Fruit fly (Drosophila melanogaster) whole organism, prepupa: ENCODE results near the gene Pp1-13C.

Experiments
- Blimp-1 ChIP-seq: fragments of 200-800 bp; sonication (Bioruptor generic); optimal IDR thresholded peaks from 3 replicates; lab custom pipeline; 2017; ENCODE audit warnings: missing biosample characterization, missing genetic modification characterization, mild to moderate bottlenecking, moderate library complexity, missing genetic modification reagents
- CG10631 ChIP-seq: fragments of 200-800 bp; sonication (Bioruptor generic); optimal IDR thresholded peaks from 2 replicates; lab custom pipeline; 2016; ENCODE audit warnings: missing biosample characterization, missing genetic modification characterization
- CG11294 ChIP-seq: fragments of 200-800 bp; sonication (Bioruptor generic); IDR thresholded peaks from 2 replicates; pipeline ENCODE4 v1.3.6; 2022; ENCODE audit warnings: missing biosample characterization, missing genetic modification characterization
- CG11902 ChIP-seq: fragments of 200-800 bp; sonication (Bioruptor generic); optimal IDR thresholded peaks from 3 replicates; lab custom pipeline; 2016; ENCODE audit warnings: missing biosample characterization, missing genetic modification characterization
- CG1621 ChIP-seq: fragments of 200-800 bp; sonication (Bioruptor generic); optimal IDR thresholded peaks from 3 replicates; lab custom pipeline; 2018; ENCODE audit warnings: missing biosample characterization, mild to moderate bottlenecking, missing genetic modification characterization
- CG16779 ChIP-seq: fragments of 200-800 bp; sonication (Bioruptor generic); optimal IDR thresholded peaks from 3 replicates; lab custom pipeline; 2017; ENCODE audit warnings: missing biosample characterization, mild to moderate bottlenecking, missing genetic modification characterization
- CG3032 ChIP-seq: fragments of 200-800 bp; optimal IDR thresholded peaks from 2 replicates; lab custom pipeline; 2019; ENCODE audit warnings: missing biosample characterization, mild to moderate bottlenecking, missing genetic modification characterization, moderate library complexity
- CG31627 ChIP-seq: fragments of 200-800 bp; sonication (Bioruptor generic); optimal IDR thresholded peaks from 3 replicates; lab custom pipeline; 2016; ENCODE audit warnings: missing biosample characterization, missing genetic modification characterization
- CG32006 ChIP-seq: fragments of 200-800 bp; sonication (Bioruptor generic); optimal IDR thresholded peaks from 3 replicates; lab custom pipeline; 2017; ENCODE audit warnings: missing biosample characterization, mild to moderate bottlenecking, missing genetic modification characterization
- CG34406 ChIP-seq: fragments of 200-800 bp; sonication (Bioruptor generic); optimal IDR thresholded peaks from 3 replicates; lab custom pipeline; 2016; ENCODE audit warnings: missing biosample characterization, missing genetic modification characterization
- CG3919 ChIP-seq: fragments of 200-800 bp; sonication (Bioruptor generic); optimal IDR thresholded peaks from 3 replicates; lab custom pipeline; 2016; ENCODE audit warnings: missing biosample characterization, missing genetic modification characterization
- CG4318 ChIP-seq: fragments of 200-800 bp; sonication (Bioruptor generic); optimal IDR thresholded peaks from 3 replicates; lab custom pipeline; 2017; ENCODE audit warnings: missing biosample characterization, mild to moderate bottlenecking, missing genetic modification characterization
- CG6163 ChIP-seq: fragments of 200-800 bp; sonication (Bioruptor generic); IDR thresholded peaks from 3 replicates; pipeline ENCODE4 v1.3.6; 2022; ENCODE audit warnings: missing biosample characterization, missing genetic modification characterization
- CG6276 ChIP-seq: fragments of 200-800 bp; sonication (Bioruptor generic); optimal IDR thresholded peaks from 2 replicates; lab custom pipeline; 2017; ENCODE audit warnings: missing biosample characterization, mild to moderate bottlenecking, missing genetic modification characterization
- CG6792 ChIP-seq: fragments of 200-800 bp; sonication (Bioruptor generic); optimal IDR thresholded peaks from 3 replicates; lab custom pipeline; 2016; ENCODE audit warnings: missing biosample characterization, missing genetic modification characterization
- CG6854 ChIP-seq: fragments of 200-800 bp; sonication (Bioruptor generic); optimal IDR thresholded peaks from 2 replicates; lab custom pipeline; 2017; ENCODE audit warnings: missing biosample characterization, mild to moderate bottlenecking, missing genetic modification characterization
- CG7368 ChIP-seq: fragments of 200-800 bp; sonication (Bioruptor generic); optimal IDR thresholded peaks from 3 replicates; lab custom pipeline; 2016; ENCODE audit warnings: missing biosample characterization, missing genetic modification characterization
- CG8119 ChIP-seq: fragments of 200-800 bp; sonication (Bioruptor generic); IDR thresholded peaks from 3 replicates; pipeline ENCODE4 v1.3.6; 2022; ENCODE audit warnings: missing biosample characterization, missing genetic modification characterization
- CG8632 ChIP-seq: fragments of 200-800 bp; sonication (Bioruptor generic); optimal IDR thresholded peaks from 3 replicates; lab custom pipeline; 2016; ENCODE audit warnings: missing biosample characterization, missing genetic modification characterization
- CG9139 ChIP-seq: fragments of 200-800 bp; sonication (Bioruptor generic); optimal IDR thresholded peaks from 3 replicates; lab custom pipeline; 2017; ENCODE audit warnings: missing biosample characterization, mild to moderate bottlenecking, missing genetic modification characterization
- Eip75B ChIP-seq: fragments of 200-800 bp; sonication (Bioruptor generic); optimal IDR thresholded peaks from 3 replicates; lab custom pipeline; 2016; ENCODE audit warnings: missing biosample characterization, missing genetic modification characterization
- Eip78C ChIP-seq: fragments of 200-800 bp; sonication (Bioruptor generic); peaks from one replicate; lab custom pipeline; 2016; ENCODE audit warnings: missing biosample characterization, missing genetic modification characterization
- Eip93F ChIP-seq: fragments of 200-800 bp; sonication (Bioruptor generic); optimal IDR thresholded peaks from 2 replicates; lab custom pipeline; 2016; ENCODE audit warnings: missing biosample characterization, mild to moderate bottlenecking, missing genetic modification characterization
- Ets21C ChIP-seq: fragments of 200-800 bp; sonication (Bioruptor generic); optimal IDR thresholded peaks from 3 replicates; lab custom pipeline; 2016; ENCODE audit warnings: missing biosample characterization, missing genetic modification characterization
- Gug ChIP-seq: fragments of 200-800 bp; sonication (Bioruptor generic); IDR thresholded peaks from 2 replicates; pipeline ENCODE4 v1.3.6; 2022; ENCODE audit warnings: missing biosample characterization, missing genetic modification characterization
- Hr38 ChIP-seq: sonication (Bioruptor generic); optimal IDR thresholded peaks from 2 replicates; lab custom pipeline; 2016; ENCODE audit warnings: missing biosample characterization, missing genetic modification characterization
- Lpt ChIP-seq: fragments of 200-800 bp; sonication (Bioruptor generic); optimal IDR thresholded peaks from 3 replicates; lab custom pipeline; 2016; ENCODE audit warnings: missing biosample characterization, missing genetic modification characterization
- Met ChIP-seq: fragments of 200-800 bp; sonication (Bioruptor generic); optimal IDR thresholded peaks from 3 replicates; lab custom pipeline; 2016; ENCODE audit warnings: missing biosample characterization, missing genetic modification characterization
- OdsH ChIP-seq: fragments of 200-800 bp; sonication (Bioruptor generic); optimal IDR thresholded peaks from 3 replicates; lab custom pipeline; 2016; ENCODE audit warnings: missing biosample characterization, missing genetic modification characterization
- Smox ChIP-seq: fragments of 200-800 bp; sonication (Bioruptor generic); optimal IDR thresholded peaks from 3 replicates; lab custom pipeline; 2016; ENCODE audit warnings: missing biosample characterization, missing genetic modification characterization
- Sox102F ChIP-seq: fragments of 200-800 bp; sonication (Bioruptor generic); optimal IDR thresholded peaks from 2 replicates; lab custom pipeline; 2016; ENCODE audit warnings: missing biosample characterization, mild to moderate bottlenecking, missing genetic modification characterization
- Sox15 ChIP-seq: fragments of 200-800 bp; sonication (Bioruptor generic); optimal IDR thresholded peaks from 3 replicates; lab custom pipeline; 2016; ENCODE audit warnings: missing biosample characterization, missing genetic modification characterization
- achi ChIP-seq: fragments of 200-800 bp; sonication (Bioruptor generic); optimal IDR thresholded peaks from 3 replicates; lab custom pipeline; 2016; ENCODE audit warnings: missing biosample characterization, missing genetic modification characterization
- acj6 ChIP-seq: fragments of 200-800 bp; sonication (Bioruptor generic); optimal IDR thresholded peaks from 3 replicates; lab custom pipeline; 2016; ENCODE audit warnings: missing biosample characterization, missing genetic modification characterization
- dac ChIP-seq: fragments of 200-800 bp; sonication (Bioruptor generic); optimal IDR thresholded peaks from 2 replicates; lab custom pipeline; 2017; ENCODE audit warnings: missing biosample characterization, mild to moderate bottlenecking, missing genetic modification characterization
- dsx ChIP-seq: fragments of 200-800 bp; optimal IDR thresholded peaks from 3 replicates; lab custom pipeline; 2019; ENCODE audit warnings: missing biosample characterization, mild to moderate bottlenecking, missing genetic modification characterization, moderate library complexity; ENCODE audit not compliant: poor library complexity, severe bottlenecking
- esn ChIP-seq: fragments of 200-800 bp; sonication (Bioruptor generic); optimal IDR thresholded peaks from 2 replicates; lab custom pipeline; 2016; ENCODE audit warnings: missing biosample characterization, mild to moderate bottlenecking, missing genetic modification characterization, moderate library complexity
- fd59A ChIP-seq: fragments of 200-800 bp; sonication (Bioruptor generic); optimal IDR thresholded peaks from 2 replicates; lab custom pipeline; 2017; ENCODE audit warnings: missing biosample characterization, mild to moderate bottlenecking, missing genetic modification characterization, missing genetic modification reagents
- fkh ChIP-seq: fragments of 200-800 bp; sonication (Bioruptor generic); optimal IDR thresholded peaks from 3 replicates; lab custom pipeline; 2017; ENCODE audit warnings: missing biosample characterization, mild to moderate bottlenecking, missing genetic modification characterization, moderate library complexity
- lz ChIP-seq: fragments of 200-800 bp; sonication (Bioruptor generic); optimal IDR thresholded peaks from 3 replicates; lab custom pipeline; 2016; ENCODE audit warnings: missing biosample characterization, missing genetic modification characterization
- net ChIP-seq: fragments of 200-800 bp; sonication (Bioruptor generic); optimal IDR thresholded peaks from 3 replicates; lab custom pipeline; 2016; ENCODE audit warnings: missing biosample characterization, missing genetic modification characterization
- salr ChIP-seq, 2 experiments: fragments of 200-800 bp; sonication (Bioruptor generic); optimal IDR thresholded peaks; 3 replicates each; lab custom pipeline; 2016 to 2018; ENCODE audit warnings: missing biosample characterization in 2 of 2, missing genetic modification characterization in 2 of 2, mild to moderate bottlenecking in 1 of 2
- spab ChIP-seq: fragments of 200-800 bp; sonication (Bioruptor generic); optimal IDR thresholded peaks from 2 replicates; lab custom pipeline; 2017; ENCODE audit warnings: missing biosample characterization, mild to moderate bottlenecking, missing genetic modification characterization, missing genetic modification reagents
- svp ChIP-seq: fragments of 200-800 bp; sonication (Bioruptor generic); peaks from one replicate; lab custom pipeline; 2016; ENCODE audit warnings: missing biosample characterization, missing genetic modification characterization
- topi ChIP-seq: fragments of 200-800 bp; sonication (Bioruptor generic); optimal IDR thresholded peaks from 3 replicates; lab custom pipeline; 2016; ENCODE audit warnings: missing biosample characterization, missing genetic modification characterization
- vri ChIP-seq: fragments of 200-800 bp; sonication (Bioruptor generic); optimal IDR thresholded peaks from 3 replicates; lab custom pipeline; 2016; ENCODE audit warnings: missing biosample characterization, mild to moderate bottlenecking, missing genetic modification characterization

Gene Pp1-13C

DNA sequence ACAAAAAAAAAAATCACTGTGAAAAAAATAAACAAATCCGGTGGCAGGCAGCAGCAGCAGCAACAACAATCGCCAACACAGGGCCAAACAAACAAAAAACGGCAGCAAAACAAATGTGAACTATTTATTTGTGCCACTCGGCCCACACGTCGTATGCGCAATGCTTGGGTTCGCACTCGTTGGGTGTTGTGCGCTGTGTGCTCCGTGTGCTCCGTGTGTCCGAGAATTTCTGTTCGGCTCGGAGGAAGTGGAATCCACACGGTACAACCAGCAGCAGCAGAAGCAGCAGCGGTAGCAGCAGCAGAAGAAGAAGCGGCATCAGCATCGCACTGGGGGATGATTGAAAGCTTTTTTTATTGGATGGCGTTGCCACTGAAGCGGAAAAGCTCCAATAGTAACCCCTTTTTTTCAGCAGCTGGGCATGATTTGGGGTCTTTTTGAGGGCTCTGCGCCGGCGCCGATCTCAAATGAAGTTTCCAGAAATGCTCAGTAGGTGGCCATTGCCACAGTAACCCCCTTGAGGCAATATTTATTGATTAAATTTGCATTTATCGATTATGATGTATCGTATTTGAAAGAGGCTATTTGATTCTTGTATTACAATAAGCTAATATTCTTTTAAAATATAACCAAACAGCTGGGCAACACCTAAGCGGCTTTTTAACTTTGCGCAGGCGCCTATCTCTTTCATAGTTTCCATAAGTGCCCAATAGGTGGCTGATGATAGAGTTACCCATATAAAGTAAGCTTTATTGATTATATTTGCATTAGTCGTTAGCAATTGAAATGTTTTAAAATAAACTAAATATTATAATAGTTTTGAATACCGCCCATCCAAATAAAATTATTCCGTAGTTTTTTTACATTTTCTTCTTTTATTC is 24.6 kb upstream of the Pp1-13C start, which contains the start of gene CG9164:
CG9164 (minus strand) TSS at position 266 of the 881 bp plus-strand sequence.
- TF ChIP-seq acj6 (GFP tag; lab: Kevin White, UChicago) (no peak), Ets21C (GFP tag; lab: Kevin White, UChicago) (no peak), Smox (GFP tag; lab: Kevin White, UChicago) (no peak), CG3032 (tag; lab: Kevin White, UChicago) (no peak), CG10631 (no peak), Eip78C (peak; percentile 9), CG1621 (tag; lab: Kevin White, UChicago) (no peak)

DNA sequence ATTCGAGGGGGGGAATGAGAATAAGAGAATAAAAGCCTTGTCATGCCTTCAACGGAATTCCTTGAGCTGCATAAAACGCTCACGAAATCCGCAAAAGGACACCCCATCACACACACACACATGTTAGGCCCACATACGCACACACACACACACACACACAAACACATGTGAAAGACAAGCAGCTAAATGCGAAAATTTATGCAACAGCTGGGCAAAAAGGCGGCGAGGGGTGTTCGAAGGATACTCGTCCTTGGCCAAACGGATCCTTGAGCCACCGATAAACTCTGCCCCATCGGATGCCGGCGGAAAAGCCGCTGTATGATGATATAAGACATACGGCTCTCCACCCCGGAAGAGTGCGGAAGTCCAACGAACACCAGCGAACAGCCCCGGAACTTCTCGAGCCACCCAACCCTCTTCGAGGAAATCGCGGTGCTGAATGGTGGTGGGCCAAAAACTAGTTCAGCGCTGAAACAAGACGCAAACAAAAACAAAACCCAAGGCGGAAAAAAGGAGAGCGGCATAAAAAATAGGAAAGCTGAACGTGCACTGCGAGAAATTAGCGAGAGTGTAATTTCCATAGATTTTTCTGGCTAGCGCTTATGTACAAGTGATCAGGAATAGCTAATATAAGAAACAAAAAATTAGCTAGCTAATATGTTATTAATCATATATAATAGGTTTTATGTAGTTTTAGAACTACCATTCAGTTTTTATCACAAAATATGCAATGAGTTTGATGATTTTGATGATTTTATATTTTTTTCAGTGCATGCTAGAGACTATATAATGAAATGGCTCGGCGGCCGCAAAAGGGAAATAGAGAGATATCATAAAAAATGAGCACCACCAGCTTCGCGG is 22.9 kb upstream of the Pp1-13C start:
- no peak for TF ChIP-seq CG6792 (GFP tag; lab: Kevin White, UChicago)
- TF ChIP-seq svp (GFP tag; lab: Kevin White, UChicago) = peak; percentile 8
- no peak for TF ChIP-seq Met (GFP tag; lab: Kevin White, UChicago)
- TF ChIP-seq Sox15 = no peak
- TF ChIP-seq Blimp-1 = no peak
- TF ChIP-seq vri (GFP tag; lab: Kevin White, UChicago) = no peak
- TF ChIP-seq CG32006 = peak; percentile 49
- TF ChIP-seq Smox (GFP tag; lab: Kevin White, UChicago) = no peak
- TF ChIP-seq OdsH = no peak
- no peak for TF ChIP-seq fkh (GFP tag; lab: Kevin White, UChicago)
- TF ChIP-seq CG3032 (tag; lab: Kevin White, UChicago) = no peak
- TF ChIP-seq CG11902 (GFP tag; lab: Kevin White, UChicago) = no peak
- no peak for TF ChIP-seq Sox102F (GFP tag; lab: Kevin White, UChicago)
- no peak for TF ChIP-seq CG10631
- 0 out of 3 replicates have a peak, but pooled peaks have one; percentile 25 for TF ChIP-seq CG8119
- TF ChIP-seq CG34406 (GFP tag; lab: Kevin White, UChicago) = no peak
- TF ChIP-seq Gug (GFP tag; lab: Robert Waterston, UW) = no peak
- TF ChIP-seq CG7368 = no peak
- no peak for TF ChIP-seq CG16779 (tag; lab: Kevin White, UChicago)
- TF ChIP-seq Ets21C (GFP tag; lab: Kevin White, UChicago) = no peak
- TF ChIP-seq achi = no peak
- TF ChIP-seq Eip75B (GFP tag; lab: Kevin White, UChicago) = no peak
- TF ChIP-seq CG9139 (GFP tag; lab: Kevin White, UChicago) = no peak
- TF ChIP-seq Eip93F (GFP tag; lab: Kevin White, UChicago) = no peak
- TF ChIP-seq Lpt (GFP tag; lab: Kevin White, UChicago) = no peak
- TF ChIP-seq dsx = no peak
- TF ChIP-seq Hr38 (GFP tag; lab: Kevin White, UChicago) = no peak
- TF ChIP-seq lz (GFP tag; lab: Kevin White, UChicago) = no peak
- TF ChIP-seq topi (GFP tag; lab: Kevin White, UChicago) = no peak
- no peak for TF ChIP-seq CG31627 (GFP tag; lab: Kevin White, UChicago)
- no peak for TF ChIP-seq CG3919
- TF ChIP-seq Eip78C = peak; percentile 53
- no peak for TF ChIP-seq net (GFP tag; lab: Kevin White, UChicago)
- no peak for TF ChIP-seq esn (GFP tag; lab: Kevin White, UChicago)
- TF ChIP-seq CG6276 (GFP tag; lab: Kevin White, UChicago) = no peak
- TF ChIP-seq CG8632 (GFP tag; lab: Kevin White, UChicago) = no peak
- TF ChIP-seq dac = no peak
- TF ChIP-seq CG6163 (GFP tag; lab: Robert Waterston, UW) = no peak
- no peak for TF ChIP-seq salr (GFP tag; optimal IDR thresholded peaks at IDR 0.05; lab: Kevin White, UChicago)
- no peak for TF ChIP-seq CG11294 (GFP tag; lab: Robert Waterston, UW)
- no peak for TF ChIP-seq fd59A (GFP tag; lab: Kevin White, UChicago)
- TF ChIP-seq CG4318 (GFP tag; lab: Kevin White, UChicago) = no peak
- TF ChIP-seq CG1621 (tag; lab: Kevin White, UChicago) = no peak
- no peak for TF ChIP-seq CG6854
- no peak for TF ChIP-seq spab (GFP tag; lab: Kevin White, UChicago)
